Worm (Caenorhabditis elegans): Measurements from ENCODE around the gene spp-2.

- TF ChIP-seq unc-86 (tag; optimal IDR thresholded peaks at IDR 0.05): no peak
- no peak for TF ChIP-seq ceh-22 (tag; optimal IDR thresholded peaks at IDR 0.05)
Observed at ce11 chrX:7340394-7340793, 23.8 kb upstream of the spp-2 start.
